Fruit fly (Drosophila melanogaster) whole organism, adult: ENCODE data around the gene CG4822.

ENCODE experiments used
- CG11617 ChIP-seq: fragments of 200-800 bp; sonication (Bioruptor generic); optimal IDR thresholded peaks from 2 replicates; lab custom pipeline; 2017; ENCODE audit warnings: mild to moderate bottlenecking, missing biosample characterization, missing genetic modification reagents, missing genetic modification characterization
- CG12768 ChIP-seq: fragments of 200-800 bp; sonication (Bioruptor generic); optimal IDR thresholded peaks from 2 replicates; lab custom pipeline; 2017; ENCODE audit warnings: missing biosample characterization, missing genetic modification characterization, mild to moderate bottlenecking, moderate library complexity, missing genetic modification reagents
- CG14711 ChIP-seq: fragments of 200-800 bp; sonication (Bioruptor generic); optimal IDR thresholded peaks from 2 replicates; lab custom pipeline; 2018; ENCODE audit warnings: missing biosample characterization, mild to moderate bottlenecking, missing genetic modification characterization, moderate library complexity
- CG1620 ChIP-seq: fragments of 200-800 bp; sonication (Bioruptor generic); optimal IDR thresholded peaks from 2 replicates; lab custom pipeline; 2016; ENCODE audit warnings: missing biosample characterization, missing genetic modification characterization
- CG33017 ChIP-seq: fragments of 200-800 bp; sonication (Bioruptor generic); optimal IDR thresholded peaks from 2 replicates; lab custom pipeline; 2018; ENCODE audit warnings: missing biosample characterization, mild to moderate bottlenecking, missing genetic modification characterization, moderate library complexity
- CG5204 ChIP-seq: fragments of 200-800 bp; sonication (Bioruptor generic); optimal IDR thresholded peaks from 2 replicates; lab custom pipeline; 2016; ENCODE audit warnings: missing biosample characterization, missing genetic modification characterization
- CG7045 ChIP-seq: fragments of 200-800 bp; sonication (Bioruptor generic); optimal IDR thresholded peaks from 2 replicates; lab custom pipeline; 2017; ENCODE audit warnings: missing biosample characterization, mild to moderate bottlenecking, missing genetic modification characterization
- CG7101 ChIP-seq: fragments of 200-800 bp; sonication (Bioruptor generic); optimal IDR thresholded peaks from 2 replicates; lab custom pipeline; 2018; ENCODE audit warnings: missing biosample characterization, mild to moderate bottlenecking, missing genetic modification characterization, moderate library complexity
- Clk ChIP-seq: fragments of 200-800 bp; sonication (Bioruptor generic); optimal IDR thresholded peaks from 2 replicates; lab custom pipeline; 2017; ENCODE audit warnings: missing biosample characterization, missing genetic modification characterization
- Crg-1 ChIP-seq: fragments of 200-800 bp; sonication (Bioruptor generic); optimal IDR thresholded peaks from 2 replicates; lab custom pipeline; 2016; ENCODE audit warnings: missing biosample characterization, missing genetic modification characterization
- Hr96 ChIP-seq: fragments of 200-800 bp; sonication (Bioruptor generic); optimal IDR thresholded peaks from 2 replicates; lab custom pipeline; 2016; ENCODE audit warnings: missing biosample characterization, missing genetic modification characterization
- Mnt ChIP-seq: fragments of 200-800 bp; sonication (Bioruptor generic); optimal IDR thresholded peaks from 2 replicates; lab custom pipeline; 2016; ENCODE audit warnings: missing biosample characterization, mild to moderate bottlenecking, missing genetic modification characterization
- bab1 ChIP-seq: fragments of 200-800 bp; sonication (Bioruptor generic); optimal IDR thresholded peaks from 3 replicates; lab custom pipeline; 2019; ENCODE audit warnings: missing biosample characterization, mild to moderate bottlenecking, missing genetic modification characterization, moderate library complexity
- cic ChIP-seq: fragments of 200-800 bp; sonication (Bioruptor generic); optimal IDR thresholded peaks from 2 replicates; lab custom pipeline; 2017; ENCODE audit warnings: missing biosample characterization, mild to moderate bottlenecking, missing genetic modification characterization, moderate library complexity
- cnc ChIP-seq, 2 experiments: fragments of >200 bp; optimal IDR thresholded peaks; 2 replicates each; lab custom pipeline; 2017
- kay ChIP-seq: fragments of 200-800 bp; sonication (Bioruptor generic); peaks from one replicate; lab custom pipeline; 2016; ENCODE audit warnings: missing biosample characterization, missing genetic modification characterization, borderline replicate concordance
- ovo ChIP-seq: fragments of 200-800 bp; sonication (Bioruptor generic); optimal IDR thresholded peaks from 2 replicates; lab custom pipeline; 2016; ENCODE audit warnings: missing biosample characterization, missing genetic modification characterization
- pad ChIP-seq: fragments of 200-800 bp; sonication (Bioruptor generic); optimal IDR thresholded peaks from 3 replicates; lab custom pipeline; 2017; ENCODE audit warnings: missing biosample characterization, missing genetic modification characterization, mild to moderate bottlenecking, moderate library complexity, missing genetic modification reagents
- tj ChIP-seq: fragments of 200-800 bp; sonication (Bioruptor generic); optimal IDR thresholded peaks from 3 replicates; lab custom pipeline; 2017; ENCODE audit warnings: missing biosample characterization, mild to moderate bottlenecking, missing genetic modification characterization, moderate library complexity
- toe ChIP-seq: fragments of 200-800 bp; sonication (Bioruptor generic); optimal IDR thresholded peaks from 2 replicates; lab custom pipeline; 2016; ENCODE audit warnings: missing biosample characterization, missing genetic modification characterization

Gene CG4822

DNA sequence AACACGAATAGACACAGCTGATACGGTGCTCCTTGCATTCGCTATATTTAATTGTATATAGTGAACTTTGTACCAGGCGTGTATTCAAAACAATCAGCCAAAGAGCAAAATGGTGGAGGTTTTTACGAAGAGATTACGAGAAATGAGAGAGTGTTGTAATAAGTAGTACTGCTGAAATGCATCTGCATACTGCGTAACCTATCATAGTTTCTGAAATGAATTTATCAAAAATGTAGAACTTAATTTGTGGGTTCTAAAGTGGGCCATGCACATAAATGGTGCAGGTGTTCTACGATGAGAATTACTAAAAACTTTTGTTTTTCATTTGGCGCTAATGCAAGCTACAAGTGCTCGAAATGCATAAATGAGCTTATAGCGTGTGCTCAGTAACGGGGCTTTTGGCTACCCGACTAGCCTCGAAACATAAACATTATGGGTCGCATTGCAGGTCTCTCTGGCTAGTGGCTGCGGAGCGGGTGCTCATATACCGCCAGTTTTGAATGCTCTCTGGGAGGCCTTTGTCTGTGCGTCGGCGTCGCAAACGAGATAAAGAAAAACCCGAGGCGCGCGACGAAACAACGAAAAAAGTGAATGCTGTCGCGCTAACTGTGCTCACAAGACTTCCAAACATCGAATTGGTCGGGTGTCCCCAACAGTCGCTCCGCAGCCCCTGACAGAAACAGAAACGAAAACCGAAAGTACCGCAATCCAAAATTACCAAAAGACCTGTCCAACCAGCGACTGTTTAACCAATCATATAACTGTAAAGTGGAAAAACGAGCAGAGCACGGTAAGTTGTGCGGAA is 10.1 kb upstream of the CG4822 start, which contains the start of gene Gs1:
Gene Gs1 (plus strand): TSS at position 612 of the 805 bp plus-strand sequence.
- TF ChIP-seq toe, result peak; percentile 43
- no peak for TF ChIP-seq Crg-1 (GFP tag; lab: Kevin White, UChicago)
- TF ChIP-seq pad (GFP tag; lab: Kevin White, UChicago), result peak; percentile 95
- peak; percentile 68 for TF ChIP-seq CG12768 (GFP tag; lab: Kevin White, UChicago)
- TF ChIP-seq CG7101 (tag; lab: Kevin White, UChicago), result peak; percentile 19
- peak; percentile 26 for TF ChIP-seq tj
- peak; percentile 86 for TF ChIP-seq ovo (GFP tag; lab: Kevin White, UChicago)
- peak; percentile 21 for TF ChIP-seq Mnt (GFP tag; lab: Kevin White, UChicago)
- TF ChIP-seq cnc (optimal IDR thresholded peaks at IDR 0.05; lab: Kevin White, UChicago), result no peak
- peak; percentile 37 for TF ChIP-seq CG1620 (GFP tag; lab: Kevin White, UChicago)
- TF ChIP-seq kay (GFP tag; lab: Kevin White, UChicago), result peak; percentile 86
- TF ChIP-seq CG7045 (GFP tag; lab: Kevin White, UChicago), result peak; percentile 12
- peak; percentile 10 for TF ChIP-seq Hr96 (GFP tag; lab: Kevin White, UChicago)
- peak; percentile 8 for TF ChIP-seq CG11617 (GFP tag; lab: Kevin White, UChicago)
- TF ChIP-seq CG5204 (GFP tag; lab: Kevin White, UChicago), result no peak
- TF ChIP-seq CG14711, result peak; percentile 29
- TF ChIP-seq bab1 (GFP tag; lab: Kevin White, UChicago), result peak; percentile 64
- no peak for TF ChIP-seq Clk (GFP tag; lab: Kevin White, UChicago)
- no peak for TF ChIP-seq CG33017 (tag; lab: Kevin White, UChicago)
- peak; percentile 68 for TF ChIP-seq cic (GFP tag; lab: Kevin White, UChicago)

DNA sequence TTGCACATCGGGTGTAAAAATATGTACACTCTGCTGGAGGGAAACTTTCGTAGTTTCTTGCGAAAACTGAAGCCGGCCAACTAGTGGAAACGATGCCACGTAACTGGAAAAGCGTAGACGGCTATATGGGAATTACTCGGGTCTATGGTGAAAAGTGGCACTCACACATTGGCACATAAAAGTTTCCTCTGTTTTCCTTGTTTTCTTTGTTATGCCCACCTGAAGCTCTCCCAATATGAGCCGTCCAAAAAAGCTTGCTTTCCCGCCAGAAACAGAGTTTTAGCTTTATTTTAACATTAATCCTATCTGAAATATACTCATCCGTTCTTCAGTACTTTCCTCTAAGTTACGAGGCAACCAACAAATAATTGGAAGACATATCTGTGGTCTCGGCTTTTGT is 9.1 kb upstream of the CG4822 start, which contains the start of gene CG3164:
Gene CG3164 (minus strand): TSS at position 101 of the 400 bp plus-strand sequence.
- TF ChIP-seq toe, result no peak
- TF ChIP-seq bab1 (GFP tag; lab: Kevin White, UChicago), result no peak
- no peak for TF ChIP-seq Hr96 (GFP tag; lab: Kevin White, UChicago)

DNA sequence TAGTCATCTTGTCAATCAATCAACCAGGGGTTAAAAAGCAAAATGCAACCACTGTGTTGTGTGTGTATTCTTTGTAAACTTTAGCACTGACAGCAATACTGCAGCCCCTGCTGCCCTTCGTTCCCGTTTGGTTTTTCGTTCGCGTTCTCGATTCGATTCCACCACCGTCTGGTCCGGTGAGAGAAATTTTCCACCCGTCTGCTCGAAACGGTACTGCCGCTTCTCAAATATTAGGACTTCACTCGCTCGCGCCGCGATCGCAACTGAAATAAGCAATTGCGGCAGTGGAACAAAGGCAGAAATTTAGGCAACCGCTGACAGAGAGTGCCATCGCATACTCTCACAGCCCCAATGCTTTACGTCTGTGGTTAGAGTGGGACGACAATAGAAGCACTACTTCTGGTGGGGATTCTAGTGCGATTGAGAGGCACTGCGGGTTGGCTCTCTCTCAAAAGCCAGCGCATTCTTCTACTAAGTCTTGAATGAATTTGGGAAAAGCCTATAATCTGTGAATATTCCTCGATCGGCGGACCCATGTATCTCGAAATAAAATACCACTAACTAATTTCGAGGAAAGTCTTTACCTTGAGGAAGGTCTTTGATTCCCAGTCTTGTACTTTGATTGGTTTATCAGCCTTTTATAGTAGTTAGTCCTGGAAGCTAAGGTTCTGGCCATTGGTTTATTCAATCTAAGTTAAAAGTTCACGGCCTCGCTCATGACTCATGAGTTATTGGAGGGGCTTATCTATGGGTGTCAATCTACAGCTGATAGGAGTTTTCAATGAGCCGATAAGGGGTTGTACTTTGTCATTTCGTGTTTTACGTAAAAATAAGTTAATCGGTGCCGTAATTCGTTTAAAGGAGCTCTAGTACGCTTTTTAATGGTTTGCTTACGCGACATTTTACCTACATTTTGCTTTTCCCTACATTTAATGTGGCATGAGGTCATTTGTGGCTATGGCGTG is 7.7 kb upstream of the CG4822 start:
- peak; percentile 38 for TF ChIP-seq Crg-1 (GFP tag; lab: Kevin White, UChicago)
- peak; percentile 67 for TF ChIP-seq CG14711
- peak; percentile 76 for TF ChIP-seq CG7101 (tag; lab: Kevin White, UChicago)
- TF ChIP-seq Clk (GFP tag; lab: Kevin White, UChicago), result no peak
- TF ChIP-seq Mnt (GFP tag; lab: Kevin White, UChicago), result peak; percentile 93
- TF ChIP-seq ovo (GFP tag; lab: Kevin White, UChicago), result peak; percentile 84
- TF ChIP-seq pad (GFP tag; lab: Kevin White, UChicago), result peak; percentile 95
- peak; percentile 84 for TF ChIP-seq Hr96 (GFP tag; lab: Kevin White, UChicago)
- peak; percentile 81 for TF ChIP-seq CG33017 (tag; lab: Kevin White, UChicago)
- TF ChIP-seq cic (GFP tag; lab: Kevin White, UChicago), result peak; percentile 94
- TF ChIP-seq CG5204 (GFP tag; lab: Kevin White, UChicago), result no peak
- TF ChIP-seq cnc (optimal IDR thresholded peaks at IDR 0.05; lab: Kevin White, UChicago), result no peak
- peak; percentile 93 for TF ChIP-seq tj
- peak; percentile 88 for TF ChIP-seq kay (GFP tag; lab: Kevin White, UChicago)
- peak; percentile 62 for TF ChIP-seq CG1620 (GFP tag; lab: Kevin White, UChicago)
- peak; percentile 6 for TF ChIP-seq CG7045 (GFP tag; lab: Kevin White, UChicago)
- peak; percentile 82 for TF ChIP-seq bab1 (GFP tag; lab: Kevin White, UChicago)
- TF ChIP-seq toe, result peak; percentile 49
- TF ChIP-seq CG12768 (GFP tag; lab: Kevin White, UChicago), result peak; percentile 95
- peak; percentile 51 for TF ChIP-seq CG11617 (GFP tag; lab: Kevin White, UChicago)

DNA sequence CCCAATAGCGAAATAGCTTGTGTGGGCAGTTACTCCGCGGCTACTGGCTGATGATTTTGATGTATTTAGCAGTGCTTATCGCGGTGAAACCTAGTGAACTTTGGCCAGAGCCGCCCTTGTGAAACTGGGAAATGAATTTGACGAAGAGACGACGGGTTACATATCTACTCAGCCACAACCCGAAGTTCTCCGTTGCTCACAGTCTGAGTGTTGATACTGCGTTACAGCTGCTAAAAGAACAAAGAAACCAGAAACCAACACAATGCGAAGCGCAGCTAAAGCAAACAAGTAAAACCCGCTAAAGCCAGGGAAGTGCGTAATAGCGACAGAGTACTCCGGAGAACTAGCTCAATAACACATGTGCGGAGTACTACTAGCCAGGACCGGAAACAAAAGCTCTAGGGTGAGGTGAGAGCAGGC is 6.8 kb upstream of the CG4822 start:
- TF ChIP-seq CG33017 (tag; lab: Kevin White, UChicago) (no peak), Hr96 (GFP tag; lab: Kevin White, UChicago) (no peak), tj (no peak)

DNA sequence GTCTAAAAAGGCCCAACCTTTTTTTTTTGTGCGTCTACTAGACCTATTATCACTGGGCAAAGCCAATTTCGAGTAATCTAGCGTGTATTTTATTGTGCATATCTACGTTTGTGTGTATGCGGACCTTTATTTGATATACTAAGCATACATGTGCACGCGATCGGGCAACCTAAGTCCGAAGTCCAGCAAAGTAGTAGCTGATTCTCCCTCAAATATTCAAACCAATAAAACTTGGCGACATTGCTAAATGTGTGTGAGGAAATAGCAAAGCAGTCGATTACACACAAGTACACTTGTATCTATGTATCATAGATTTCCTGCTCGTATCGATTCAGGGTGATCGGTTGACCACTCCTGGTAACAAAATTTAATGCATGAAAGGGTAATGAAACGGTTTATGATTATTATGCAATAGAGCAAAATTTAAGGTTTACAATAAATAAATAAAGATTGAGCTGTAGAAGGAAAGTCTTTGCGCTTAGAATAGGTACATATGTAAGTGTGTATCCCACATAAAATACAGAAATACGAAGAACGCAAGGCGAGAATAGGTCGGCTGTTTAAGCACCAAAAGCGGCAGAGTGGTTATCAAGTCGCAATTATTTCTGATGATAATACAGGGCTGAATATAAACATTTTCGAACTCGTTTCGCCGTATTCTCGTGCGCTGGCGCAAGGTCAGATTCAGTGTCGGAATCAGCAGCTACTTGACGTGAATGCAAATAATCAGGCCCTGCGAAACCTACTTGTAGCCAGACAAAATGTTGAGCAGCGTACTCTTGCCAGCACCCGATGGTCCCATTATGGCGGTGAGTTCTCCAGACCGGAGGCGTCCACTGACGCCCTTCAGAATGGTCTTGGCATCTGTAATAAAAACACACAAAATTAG is 4.1 kb upstream of the CG4822 start:
- TF ChIP-seq tj (peak; percentile 37), pad (GFP tag; lab: Kevin White, UChicago) (no peak), CG5204 (GFP tag; lab: Kevin White, UChicago) (no peak), toe (peak; percentile 75), kay (GFP tag; lab: Kevin White, UChicago) (peak; percentile 88), CG7045 (GFP tag; lab: Kevin White, UChicago) (peak; percentile 50), Mnt (GFP tag; lab: Kevin White, UChicago) (peak; percentile 74), CG33017 (tag; lab: Kevin White, UChicago) (peak; percentile 42), Hr96 (GFP tag; lab: Kevin White, UChicago) (peak; percentile 12), CG7101 (tag; lab: Kevin White, UChicago) (peak; percentile 44), ovo (GFP tag; lab: Kevin White, UChicago) (no peak), cic (GFP tag; lab: Kevin White, UChicago) (peak; percentile 64), CG12768 (GFP tag; lab: Kevin White, UChicago) (peak; percentile 90)
